Worm (Caenorhabditis elegans) whole organism, L2 larva: ENCODE measurements around the gene C06G1.1.
A peak's percentile ranks its signal among the peaks of the same experiment; 100 is the strongest.

Experiments used
- C34F6.9 ChIP-seq: fragments of 150-350 bp; optimal IDR thresholded peaks from 2 replicates; lab custom pipeline; 2014; ENCODE audit warnings: missing biosample characterization, missing genetic modification characterization
- F13H6.1 ChIP-seq: sonication (generic microtip); optimal IDR thresholded peaks from 2 replicates; lab custom pipeline; 2016; ENCODE audit warnings: missing genetic modification characterization, missing compliant biosample characterization
- R02D3.7 ChIP-seq: fragments of 150-350 bp; optimal IDR thresholded peaks from 2 replicates; lab custom pipeline; 2014; ENCODE audit warnings: missing biosample characterization, missing genetic modification characterization
- Y55F3AM.14 ChIP-seq: fragments of 200-800 bp; sonication (Bioruptor generic); optimal IDR thresholded peaks from 2 replicates; lab custom pipeline; 2018; ENCODE audit warnings: mild to moderate bottlenecking, missing genetic modification characterization, missing compliant biosample characterization
- ZK546.5 ChIP-seq: sonication (generic microtip); optimal IDR thresholded peaks from 2 replicates; lab custom pipeline; 2017; ENCODE audit warnings: missing biosample characterization, missing genetic modification characterization
- alr-1 ChIP-seq: fragments of 150-350 bp; optimal IDR thresholded peaks from 2 replicates; lab custom pipeline; 2014; ENCODE audit warnings: missing biosample characterization, missing genetic modification characterization
- aly-2 ChIP-seq: fragments of 150-350 bp; optimal IDR thresholded peaks from 2 replicates; lab custom pipeline; 2014; ENCODE audit warnings: missing biosample characterization, missing genetic modification characterization
- ama-1 ChIP-seq: fragments of 150-350 bp; optimal IDR thresholded peaks from 2 replicates; lab custom pipeline; 2018; ENCODE audit warnings: inconsistent platforms
- blmp-1 ChIP-seq: sonication (generic microtip); optimal IDR thresholded peaks from 2 replicates; lab custom pipeline; 2017; ENCODE audit warnings: missing genetic modification characterization, mild to moderate bottlenecking, missing compliant biosample characterization, antibody characterized with exemption, moderate library complexity; ENCODE audit not compliant: insufficient read depth
- ceh-16 ChIP-seq: fragments of 150-350 bp; optimal IDR thresholded peaks from 2 replicates; lab custom pipeline; 2014; ENCODE audit warnings: missing biosample characterization, missing genetic modification characterization
- crh-2 ChIP-seq: sonication (generic microtip); optimal IDR thresholded peaks from 2 replicates; lab custom pipeline; 2017; ENCODE audit warnings: missing biosample characterization, missing genetic modification characterization
- dmd-4 ChIP-seq: sonication (generic microtip); optimal IDR thresholded peaks from 2 replicates; lab custom pipeline; 2017; ENCODE audit warnings: missing biosample characterization, missing genetic modification characterization
- egl-27 ChIP-seq: sonication (generic microtip); optimal IDR thresholded peaks from 3 replicates; lab custom pipeline; 2017; ENCODE audit warnings: missing biosample characterization, missing genetic modification reagents, missing genetic modification characterization
- elt-1 ChIP-seq: fragments of 150-350 bp; optimal IDR thresholded peaks from 2 replicates; lab custom pipeline; 2014; ENCODE audit warnings: missing biosample characterization, missing genetic modification characterization
- elt-3 ChIP-seq: sonication (generic microtip); optimal IDR thresholded peaks from 2 replicates; lab custom pipeline; 2017; ENCODE audit warnings: missing biosample characterization, missing genetic modification characterization
- fos-1 ChIP-seq: fragments of 150-350 bp; optimal IDR thresholded peaks from 2 replicates; lab custom pipeline; 2014; ENCODE audit warnings: missing biosample characterization, missing genetic modification characterization
- gmeb-1 ChIP-seq: fragments of 150-350 bp; optimal IDR thresholded peaks from 2 replicates; lab custom pipeline; 2014; ENCODE audit warnings: missing biosample characterization, missing genetic modification characterization
- lin-11 ChIP-seq: fragments of 150-350 bp; sonication (generic microtip); optimal IDR thresholded peaks from 2 replicates; lab custom pipeline; 2014; ENCODE audit warnings: missing biosample characterization, missing genetic modification characterization, inconsistent platforms, mixed read lengths
- lin-13 ChIP-seq: fragments of 150-350 bp; optimal IDR thresholded peaks from 2 replicates; lab custom pipeline; 2014; ENCODE audit warnings: missing biosample characterization, missing genetic modification reagents, missing genetic modification characterization
- lsy-2 ChIP-seq, 2 experiments: fragments of 150-350 bp in 1 of 2; sonication (generic microtip) in 1 of 2; optimal IDR thresholded peaks; 2 replicates each; lab custom pipeline; 2014 to 2017; ENCODE audit warnings: missing biosample characterization in 2 of 2, missing genetic modification characterization in 2 of 2
- mab-5 ChIP-seq: fragments of 150-350 bp; optimal IDR thresholded peaks from 2 replicates; lab custom pipeline; 2014; ENCODE audit warnings: missing biosample characterization, missing genetic modification characterization
- mbf-1 ChIP-seq: sonication (generic microtip); optimal IDR thresholded peaks from 2 replicates; lab custom pipeline; 2017; ENCODE audit warnings: missing biosample characterization, missing genetic modification characterization
- mdl-1 ChIP-seq, 2 experiments: fragments of 150-350 bp in 1 of 2; sonication (generic microtip) in 1 of 2; optimal IDR thresholded peaks; 2 replicates each; lab custom pipeline; 2017; ENCODE audit warnings: missing biosample characterization in 2 of 2, missing genetic modification characterization in 2 of 2
- nhr-10 ChIP-seq: sonication (generic microtip); optimal IDR thresholded peaks from 2 replicates; lab custom pipeline; 2017; ENCODE audit warnings: missing biosample characterization, missing genetic modification characterization
- nhr-11 ChIP-seq: fragments of 150-350 bp; optimal IDR thresholded peaks from 2 replicates; lab custom pipeline; 2014; ENCODE audit warnings: missing biosample characterization, missing genetic modification characterization
- nhr-12 ChIP-seq: fragments of 150-350 bp; optimal IDR thresholded peaks from 2 replicates; lab custom pipeline; 2014; ENCODE audit warnings: missing biosample characterization, missing genetic modification characterization
- nhr-129 ChIP-seq: fragments of 150-350 bp; optimal IDR thresholded peaks from 2 replicates; lab custom pipeline; 2014; ENCODE audit warnings: missing biosample characterization, missing genetic modification characterization
- nhr-21 ChIP-seq: fragments of 150-350 bp; optimal IDR thresholded peaks from 2 replicates; lab custom pipeline; 2014; ENCODE audit warnings: missing biosample characterization, missing genetic modification characterization
- nhr-23 ChIP-seq: fragments of 150-350 bp; optimal IDR thresholded peaks from 2 replicates; lab custom pipeline; 2014; ENCODE audit warnings: missing biosample characterization, missing genetic modification reagents, missing genetic modification characterization
- nhr-25 ChIP-seq: fragments of 150-350 bp; sonication (generic microtip); optimal IDR thresholded peaks from 3 replicates; lab custom pipeline; 2014; ENCODE audit warnings: missing biosample characterization, missing genetic modification characterization
- nhr-6 ChIP-seq: fragments of 150-350 bp; optimal IDR thresholded peaks from 2 replicates; lab custom pipeline; 2014; ENCODE audit warnings: missing biosample characterization, missing genetic modification characterization
- nhr-77 ChIP-seq: fragments of 150-350 bp; optimal IDR thresholded peaks from 2 replicates; lab custom pipeline; 2014; ENCODE audit warnings: missing biosample characterization, missing genetic modification characterization
- peb-1 ChIP-seq: fragments of 150-350 bp; optimal IDR thresholded peaks from 2 replicates; lab custom pipeline; 2014; ENCODE audit warnings: missing biosample characterization, missing genetic modification characterization
- sem-4 ChIP-seq: fragments of 150-350 bp; optimal IDR thresholded peaks from 2 replicates; lab custom pipeline; 2014; ENCODE audit warnings: missing biosample characterization, missing genetic modification reagents, missing genetic modification characterization
- skn-1 ChIP-seq: sonication (generic microtip); optimal IDR thresholded peaks from 2 replicates; lab custom pipeline; 2017; ENCODE audit warnings: missing biosample characterization, missing genetic modification characterization
- sma-3 ChIP-seq: sonication (generic microtip); optimal IDR thresholded peaks from 2 replicates; lab custom pipeline; 2016; ENCODE audit warnings: missing genetic modification reagents, missing genetic modification characterization, missing compliant biosample characterization
- sma-9 ChIP-seq, 2 experiments: fragments of 150-350 bp in 1 of 2; sonication (generic microtip) in 1 of 2; optimal IDR thresholded peaks; 2 replicates each; lab custom pipeline; 2014 to 2016; ENCODE audit warnings: missing genetic modification characterization in 2 of 2, mild to moderate bottlenecking in 1 of 2, missing biosample characterization in 1 of 2, missing compliant biosample characterization in 1 of 2, missing genetic modification reagents in 1 of 2, moderate library complexity in 1 of 2
- snpc-4 ChIP-seq: fragments of 150-350 bp; optimal IDR thresholded peaks from 2 replicates; lab custom pipeline; 2014; ENCODE audit warnings: missing biosample characterization, missing genetic modification characterization
- unc-55 ChIP-seq: fragments of 150-350 bp; sonication (generic microtip); optimal IDR thresholded peaks from 3 replicates; lab custom pipeline; 2014; ENCODE audit warnings: missing biosample characterization, missing genetic modification reagents, missing genetic modification characterization
- unc-62 ChIP-seq: fragments of 150-350 bp; optimal IDR thresholded peaks from 2 replicates; lab custom pipeline; 2014; ENCODE audit warnings: missing biosample characterization, missing genetic modification reagents, missing genetic modification characterization
- zag-1 ChIP-seq: fragments of 150-350 bp; optimal IDR thresholded peaks from 2 replicates; lab custom pipeline; 2014; ENCODE audit warnings: missing biosample characterization, missing genetic modification characterization
- ztf-1 ChIP-seq: fragments of 200-800 bp; sonication (Bioruptor generic); conservative IDR thresholded peaks from 2 replicates; pipeline ENCODE4 v1.3.6; 2022; ENCODE audit warnings: missing genetic modification characterization, missing compliant biosample characterization
- ztf-11 ChIP-seq: sonication (generic microtip); optimal IDR thresholded peaks from 2 replicates; lab custom pipeline; 2017; ENCODE audit warnings: missing biosample characterization, missing genetic modification characterization
- ztf-4 ChIP-seq: fragments of 150-350 bp; optimal IDR thresholded peaks from 2 replicates; lab custom pipeline; 2014; ENCODE audit warnings: missing biosample characterization, missing genetic modification characterization

C06G1.1 gene

ce11 chrX:16633052-16633451, at the start of gene C06G1.1:
Gene C06G1.1, plus strand, starts transcription at chrX:16633352.
- TF ChIP-seq nhr-11 (tag; lab: Kevin White, UChicago) = no peak
- no peak for TF ChIP-seq lin-11 (tag; lab: Kevin White, UChicago)
- no peak for TF ChIP-seq mbf-1 (tag; lab: Kevin White, UChicago)
- TF ChIP-seq ama-1 (lab: Kevin White, UChicago) = no peak
- no peak for TF ChIP-seq nhr-10 (tag; lab: Kevin White, UChicago)
- TF ChIP-seq blmp-1 (tag; lab: Kevin White, UChicago) = no peak
- TF ChIP-seq ceh-16 = no peak
- TF ChIP-seq egl-27 (tag; lab: Kevin White, UChicago) = no peak
- no peak for TF ChIP-seq sma-3 (GFP tag; lab: Kevin White, UChicago)
- no peak for TF ChIP-seq mdl-1 (tag; optimal IDR thresholded peaks at IDR 0.05; lab: Kevin White, UChicago)
- TF ChIP-seq aly-2 (tag; lab: Kevin White, UChicago) = no peak
- TF ChIP-seq nhr-25 (tag; lab: Kevin White, UChicago) = no peak
- TF ChIP-seq sem-4 (tag; lab: Kevin White, UChicago) = no peak
- no peak for TF ChIP-seq unc-55 (GFP tag; lab: Kevin White, UChicago)

DNA sequence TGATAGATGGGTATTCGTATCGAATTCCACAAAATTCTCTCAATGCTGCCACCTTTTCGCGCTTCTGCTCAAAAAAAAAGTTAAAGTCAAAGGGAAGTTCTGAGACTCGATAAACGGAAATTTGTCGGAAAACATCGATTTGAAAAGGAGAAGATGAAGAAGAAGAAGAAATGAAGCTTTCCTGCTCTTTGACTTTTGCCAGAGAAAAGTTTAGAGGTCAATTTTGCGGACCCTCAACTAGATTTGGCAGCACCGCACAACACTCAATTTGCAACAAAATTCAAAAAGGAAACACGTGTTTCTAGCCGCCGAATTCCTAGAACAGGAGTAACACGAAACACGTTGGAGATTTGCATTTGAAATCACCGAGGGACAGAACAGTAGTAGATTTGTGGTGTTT, 45.0 kb upstream of the C06G1.1 start:
- TF ChIP-seq lsy-2 (tag; optimal IDR thresholded peaks at IDR 0.05; lab: Kevin White, UChicago) (no peak), nhr-11 (tag; lab: Kevin White, UChicago) (no peak), egl-27 (tag; lab: Kevin White, UChicago) (no peak), dmd-4 (no peak), unc-62 (GFP tag; lab: Kevin White, UChicago) (no peak), peb-1 (tag; lab: Kevin White, UChicago) (no peak), nhr-129 (tag; lab: Kevin White, UChicago) (no peak), ztf-4 (tag; lab: Kevin White, UChicago) (no peak), sma-9 (GFP tag; optimal IDR thresholded peaks at IDR 0.05; lab: Kevin White, UChicago) (no peak), sma-9 (tag; optimal IDR thresholded peaks at IDR 0.05; lab: Kevin White, UChicago) (no peak), nhr-77 (tag; lab: Kevin White, UChicago) (no peak)

DNA sequence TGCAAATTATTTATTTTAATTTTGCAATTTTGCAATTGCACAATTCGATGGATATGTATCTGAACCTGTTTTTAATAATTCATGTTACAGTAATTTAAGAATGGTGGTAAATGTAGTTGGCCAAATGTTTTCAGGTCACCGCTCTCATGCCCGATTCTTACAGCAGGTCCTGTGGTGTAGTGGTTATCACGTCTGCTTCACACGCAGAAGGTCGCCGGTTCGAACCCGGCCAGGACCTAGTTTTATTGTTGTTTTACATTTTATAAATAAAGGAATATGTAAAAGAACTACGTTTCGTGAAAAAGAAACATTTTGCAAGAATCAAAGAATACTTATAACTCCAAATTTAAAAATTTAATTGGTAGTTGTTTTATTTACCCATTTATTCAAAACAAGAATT, 42.9 kb upstream of the C06G1.1 start:
- peak; percentile 6 for TF ChIP-seq fos-1 (tag; lab: Kevin White, UChicago)
- TF ChIP-seq nhr-11 (tag; lab: Kevin White, UChicago) = no peak
- TF ChIP-seq, all 48 proteins: peak for 1

ce11 chrX:16590803-16591202, 42.3 kb upstream of the C06G1.1 start:
- TF ChIP-seq snpc-4 (peak; percentile 45), fos-1 (tag; lab: Kevin White, UChicago) (peak; percentile 62), dmd-4 (no peak), lin-11 (tag; lab: Kevin White, UChicago) (peak; percentile 59), ztf-1 (GFP tag; lab: Robert Waterston, UW) (no peak), alr-1 (tag; lab: Kevin White, UChicago) (no peak), nhr-12 (tag; lab: Kevin White, UChicago) (no peak), crh-2 (tag; lab: Kevin White, UChicago) (peak; percentile 74), C34F6.9 (tag; lab: Kevin White, UChicago) (peak; percentile 53), mab-5 (peak; percentile 12), sma-3 (GFP tag; lab: Kevin White, UChicago) (peak; percentile 61), elt-1 (tag; lab: Kevin White, UChicago) (no peak), egl-27 (tag; lab: Kevin White, UChicago) (peak; percentile 68), ztf-4 (tag; lab: Kevin White, UChicago) (no peak), nhr-25 (tag; lab: Kevin White, UChicago) (peak; percentile 33), skn-1 (tag; lab: Kevin White, UChicago) (no peak), zag-1 (tag; lab: Kevin White, UChicago) (peak; percentile 12), sma-9 (GFP tag; optimal IDR thresholded peaks at IDR 0.05; lab: Kevin White, UChicago) (peak; percentile 59), sma-9 (tag; optimal IDR thresholded peaks at IDR 0.05; lab: Kevin White, UChicago) (no peak), aly-2 (tag; lab: Kevin White, UChicago) (no peak), lsy-2 (tag; optimal IDR thresholded peaks at IDR 0.05; lab: Kevin White, UChicago) (peak; percentile 38 to 54), gmeb-1 (peak; percentile 59), ztf-11 (tag; lab: Kevin White, UChicago) (no peak), nhr-6 (no peak), Y55F3AM.14 (GFP tag; lab: Kevin White, UChicago) (peak; percentile 14), R02D3.7 (tag; lab: Kevin White, UChicago) (no peak), mdl-1 (tag; optimal IDR thresholded peaks at IDR 0.05; lab: Kevin White, UChicago) (no peak), F13H6.1 (tag; lab: Kevin White, UChicago) (peak; percentile 63), lin-13 (GFP tag; lab: Kevin White, UChicago) (peak; percentile 28), nhr-21 (tag; lab: Kevin White, UChicago) (peak; percentile 40), nhr-77 (tag; lab: Kevin White, UChicago) (no peak), nhr-129 (tag; lab: Kevin White, UChicago) (peak; percentile 77), nhr-10 (tag; lab: Kevin White, UChicago) (no peak), ceh-16 (no peak), elt-3 (tag; lab: Kevin White, UChicago) (no peak), mbf-1 (tag; lab: Kevin White, UChicago) (no peak), unc-55 (GFP tag; lab: Kevin White, UChicago) (peak; percentile 59), sem-4 (tag; lab: Kevin White, UChicago) (peak; percentile 3), ZK546.5 (tag; lab: Kevin White, UChicago) (no peak), nhr-23 (tag; lab: Kevin White, UChicago) (no peak), ama-1 (lab: Kevin White, UChicago) (no peak)
- TF ChIP-seq, all 48 proteins: peak for 20
